Fruit fly (Drosophila melanogaster) whole organism, embryonic: ENCODE measurements around the gene Cpr64Ad.
A peak's percentile ranks its signal among the peaks of the same experiment; 100 is the strongest.

Experiments used
- Abd-B ChIP-seq: fragments of 200-800 bp; sonication (Bioruptor generic); optimal IDR thresholded peaks from 2 replicates; lab custom pipeline; 2018; ENCODE audit warnings: missing biosample characterization, mild to moderate bottlenecking, missing genetic modification characterization, moderate library complexity
- CG10543 ChIP-seq: fragments of 200-800 bp; sonication (Bioruptor generic); optimal IDR thresholded peaks from 3 replicates; lab custom pipeline; 2017; ENCODE audit warnings: missing biosample characterization, mild to moderate bottlenecking, missing genetic modification characterization, moderate library complexity
- CG10654 ChIP-seq: fragments of 200-800 bp; sonication (Bioruptor generic); optimal IDR thresholded peaks from 2 replicates; lab custom pipeline; 2016; ENCODE audit warnings: missing biosample characterization, missing genetic modification characterization
- CG13624 ChIP-seq: fragments of 200-800 bp; sonication (Bioruptor generic); optimal IDR thresholded peaks from 2 replicates; lab custom pipeline; 2016; ENCODE audit warnings: missing biosample characterization, missing genetic modification characterization
- CG14441 ChIP-seq: fragments of 200-800 bp; sonication (Bioruptor generic); IDR thresholded peaks from 2 replicates; pipeline ENCODE4 v1.3.6; 2022; ENCODE audit warnings: missing biosample characterization, missing genetic modification characterization
- CG14860 ChIP-seq: fragments of 200-800 bp; sonication (Bioruptor generic); IDR thresholded peaks from 3 replicates; pipeline ENCODE4 v1.3.6; 2022; ENCODE audit warnings: missing biosample characterization, missing genetic modification characterization; ENCODE audit not compliant: partially characterized antibody
- CG15073 ChIP-seq: fragments of 200-800 bp; sonication (Bioruptor generic); optimal IDR thresholded peaks from 2 replicates; lab custom pipeline; 2016; ENCODE audit warnings: missing biosample characterization, missing genetic modification characterization
- CG1602 ChIP-seq: fragments of 200-800 bp; sonication (Bioruptor generic); optimal IDR thresholded peaks from 3 replicates; lab custom pipeline; 2016; ENCODE audit warnings: missing biosample characterization, missing genetic modification characterization
- CG16779 ChIP-seq: fragments of 200-800 bp; sonication (Bioruptor generic); IDR thresholded peaks from 2 replicates; pipeline ENCODE4 v1.3.6; 2022; ENCODE audit warnings: missing biosample characterization, missing genetic modification characterization
- CG17568 ChIP-seq: fragments of 200-800 bp; sonication (Bioruptor generic); optimal IDR thresholded peaks from 2 replicates; lab custom pipeline; 2018; ENCODE audit warnings: missing biosample characterization, mild to moderate bottlenecking, missing genetic modification characterization, moderate library complexity
- CG30020 ChIP-seq: fragments of 200-800 bp; optimal IDR thresholded peaks from 2 replicates; lab custom pipeline; 2019; ENCODE audit warnings: missing biosample characterization, mild to moderate bottlenecking, missing genetic modification characterization, moderate library complexity
- CG32532 ChIP-seq: fragments of 200-800 bp; sonication (Bioruptor generic); IDR thresholded peaks from 2 replicates; pipeline ENCODE4 v1.3.6; 2022; ENCODE audit warnings: missing biosample characterization, missing genetic modification characterization
- CG32767 ChIP-seq: fragments of 200-800 bp; sonication (Bioruptor generic); IDR thresholded peaks from 2 replicates; pipeline ENCODE4 v1.3.6; 2022; ENCODE audit warnings: missing biosample characterization, missing genetic modification characterization
- CG4282 ChIP-seq: fragments of 200-800 bp; sonication (Bioruptor generic); optimal IDR thresholded peaks from 2 replicates; lab custom pipeline; 2016; ENCODE audit warnings: missing biosample characterization, missing genetic modification characterization
- CG4707 ChIP-seq: fragments of 200-800 bp; sonication (Bioruptor generic); optimal IDR thresholded peaks from 2 replicates; lab custom pipeline; 2018; ENCODE audit warnings: missing biosample characterization, mild to moderate bottlenecking, missing genetic modification characterization, moderate library complexity
- CG6813 ChIP-seq: fragments of 200-800 bp; sonication (Bioruptor generic); optimal IDR thresholded peaks from 2 replicates; lab custom pipeline; 2017; ENCODE audit warnings: missing biosample characterization, missing genetic modification characterization, mild to moderate bottlenecking, moderate library complexity, missing genetic modification reagents
- CG7987 ChIP-seq: fragments of 200-800 bp; sonication (Bioruptor generic); optimal IDR thresholded peaks from 2 replicates; lab custom pipeline; 2018; ENCODE audit warnings: missing biosample characterization, mild to moderate bottlenecking, missing genetic modification characterization, moderate library complexity
- CG8765 ChIP-seq: fragments of 200-800 bp; sonication (Bioruptor generic); IDR thresholded peaks from 2 replicates; pipeline ENCODE4 v1.3.6; 2022; ENCODE audit warnings: missing biosample characterization, missing genetic modification characterization
- CG9215 ChIP-seq: fragments of 200-800 bp; sonication (Bioruptor generic); IDR thresholded peaks from 2 replicates; pipeline ENCODE4 v1.3.6; 2022; ENCODE audit warnings: missing biosample characterization, missing genetic modification characterization
- CoRest ChIP-seq: fragments of 200-800 bp; sonication (Bioruptor generic); optimal IDR thresholded peaks from 3 replicates; lab custom pipeline; 2018; ENCODE audit warnings: missing biosample characterization, mild to moderate bottlenecking, missing genetic modification characterization, moderate library complexity
- Dip2 ChIP-seq: fragments of 200-800 bp; sonication (Bioruptor generic); IDR thresholded peaks from 2 replicates; pipeline ENCODE4 v1.3.6; 2022; ENCODE audit warnings: missing biosample characterization, missing genetic modification characterization
- Doc2 ChIP-seq: fragments of 200-800 bp; sonication (Bioruptor generic); IDR thresholded peaks from 2 replicates; pipeline ENCODE4 v1.3.6; 2022; ENCODE audit warnings: missing biosample characterization, missing genetic modification characterization
- HmgD ChIP-seq: fragments of 200-800 bp; sonication (Bioruptor generic); optimal IDR thresholded peaks from 3 replicates; lab custom pipeline; 2016; ENCODE audit warnings: missing biosample characterization, missing genetic modification characterization
- MBD-R2 ChIP-seq: fragments of 200-800 bp; sonication (Bioruptor generic); IDR thresholded peaks from 2 replicates; pipeline ENCODE4 v1.3.6; 2022; ENCODE audit warnings: missing biosample characterization, missing genetic modification characterization
- Mad ChIP-seq: fragments of 200-800 bp; sonication (Bioruptor generic); optimal IDR thresholded peaks from 2 replicates; lab custom pipeline; 2016; ENCODE audit warnings: missing biosample characterization, missing genetic modification characterization
- Mrtf ChIP-seq: fragments of 200-800 bp; sonication (Bioruptor generic); IDR thresholded peaks from 3 replicates; pipeline ENCODE4 v1.3.6; 2022; ENCODE audit warnings: missing biosample characterization, missing genetic modification characterization
- Neu2 ChIP-seq: fragments of 200-800 bp; sonication (Bioruptor generic); optimal IDR thresholded peaks from 3 replicates; lab custom pipeline; 2016; ENCODE audit warnings: missing biosample characterization, missing genetic modification characterization, borderline replicate concordance
- Nf-YB ChIP-seq: fragments of 200-800 bp; sonication (Bioruptor generic); optimal IDR thresholded peaks from 3 replicates; lab custom pipeline; 2019; ENCODE audit warnings: missing biosample characterization, mild to moderate bottlenecking, missing genetic modification characterization, moderate library complexity
- Oaz ChIP-seq: fragments of 200-800 bp; sonication (Bioruptor generic); IDR thresholded peaks from 2 replicates; pipeline ENCODE4 v1.3.6; 2022; ENCODE audit warnings: missing biosample characterization, missing genetic modification characterization
- Sry-β ChIP-seq: fragments of 200-800 bp; sonication (Bioruptor generic); optimal IDR thresholded peaks from 2 replicates; lab custom pipeline; 2018; ENCODE audit warnings: missing biosample characterization, mild to moderate bottlenecking, missing genetic modification characterization, moderate library complexity
- YL-1 ChIP-seq: fragments of 200-800 bp; sonication (Bioruptor generic); optimal IDR thresholded peaks from 3 replicates; lab custom pipeline; 2017; ENCODE audit warnings: missing biosample characterization, mild to moderate bottlenecking, missing genetic modification characterization
- ap ChIP-seq: fragments of 200-800 bp; sonication (Bioruptor generic); IDR thresholded peaks from 2 replicates; pipeline ENCODE4 v1.3.6; 2022; ENCODE audit warnings: missing biosample characterization, missing genetic modification characterization
- cg ChIP-seq: fragments of 200-800 bp; sonication (Bioruptor generic); optimal IDR thresholded peaks from 3 replicates; lab custom pipeline; 2019; ENCODE audit warnings: missing biosample characterization, mild to moderate bottlenecking, missing genetic modification characterization, moderate library complexity
- da ChIP-seq: fragments of 200-800 bp; sonication (Bioruptor generic); optimal IDR thresholded peaks from 2 replicates; lab custom pipeline; 2016; ENCODE audit warnings: missing biosample characterization, missing genetic modification characterization
- danr ChIP-seq: fragments of 200-800 bp; sonication (Bioruptor generic); IDR thresholded peaks from 2 replicates; pipeline ENCODE4 v1.3.6; 2022; ENCODE audit warnings: missing biosample characterization, missing genetic modification characterization
- dm ChIP-seq: fragments of 200-800 bp; sonication (Bioruptor generic); optimal IDR thresholded peaks from 3 replicates; lab custom pipeline; 2016; ENCODE audit warnings: missing biosample characterization, missing genetic modification characterization
- ewg ChIP-seq: fragments of 200-800 bp; sonication (Bioruptor generic); optimal IDR thresholded peaks from 3 replicates; lab custom pipeline; 2017; ENCODE audit warnings: mild to moderate bottlenecking, missing biosample characterization, missing genetic modification reagents, missing genetic modification characterization
- gro ChIP-seq: fragments of 200-800 bp; sonication (Bioruptor generic); optimal IDR thresholded peaks from 2 replicates; lab custom pipeline; 2016; ENCODE audit warnings: missing biosample characterization, missing genetic modification characterization
- ind ChIP-seq: fragments of 200-800 bp; sonication (Bioruptor generic); optimal IDR thresholded peaks from 3 replicates; lab custom pipeline; 2016; ENCODE audit warnings: missing biosample characterization, missing genetic modification characterization
- jigr1 ChIP-seq: fragments of 200-800 bp; sonication (Bioruptor generic); IDR thresholded peaks from 3 replicates; pipeline ENCODE4 v1.3.6; 2022; ENCODE audit warnings: missing biosample characterization, missing genetic modification characterization
- kay ChIP-seq: fragments of 200-800 bp; sonication (Bioruptor generic); optimal IDR thresholded peaks from 2 replicates; lab custom pipeline; 2016; ENCODE audit warnings: missing biosample characterization, missing genetic modification characterization
- klu ChIP-seq: fragments of 200-800 bp; sonication (Bioruptor generic); IDR thresholded peaks from 2 replicates; pipeline ENCODE4 v1.3.6; 2022; ENCODE audit warnings: missing biosample characterization, missing genetic modification characterization
- mirr ChIP-seq: fragments of 200-800 bp; sonication (Bioruptor generic); optimal IDR thresholded peaks from 3 replicates; lab custom pipeline; 2018; ENCODE audit warnings: missing biosample characterization, mild to moderate bottlenecking, missing genetic modification characterization
- row ChIP-seq: fragments of 200-800 bp; sonication (Bioruptor generic); IDR thresholded peaks from 3 replicates; pipeline ENCODE4 v1.3.6; 2022; ENCODE audit warnings: missing biosample characterization, missing genetic modification characterization
- sd ChIP-seq: fragments of 200-800 bp; sonication (Bioruptor generic); optimal IDR thresholded peaks from 3 replicates; lab custom pipeline; 2018; ENCODE audit warnings: missing biosample characterization, mild to moderate bottlenecking, missing genetic modification characterization, moderate library complexity
- slp2 ChIP-seq: fragments of 200-800 bp; sonication (Bioruptor generic); optimal IDR thresholded peaks from 2 replicates; lab custom pipeline; 2016; ENCODE audit warnings: missing biosample characterization, missing genetic modification characterization
- stwl ChIP-seq: fragments of 200-800 bp; sonication (Bioruptor generic); optimal IDR thresholded peaks from 3 replicates; lab custom pipeline; 2018; ENCODE audit warnings: missing biosample characterization, mild to moderate bottlenecking, missing genetic modification characterization, moderate library complexity
- tin ChIP-seq: fragments of 200-800 bp; sonication (Bioruptor generic); optimal IDR thresholded peaks from 3 replicates; lab custom pipeline; 2016; ENCODE audit warnings: missing biosample characterization, missing genetic modification characterization
- usp ChIP-seq: fragments of >200 bp; optimal IDR thresholded peaks from 2 replicates; lab custom pipeline; 2017; ENCODE audit warnings: missing biosample characterization, missing genetic modification characterization
- vfl ChIP-seq: fragments of 200-800 bp; sonication (Bioruptor generic); optimal IDR thresholded peaks from 2 replicates; lab custom pipeline; 2016; ENCODE audit warnings: missing biosample characterization, missing genetic modification characterization
- zfh2 ChIP-seq: fragments of 200-800 bp; sonication (Bioruptor generic); optimal IDR thresholded peaks from 2 replicates; lab custom pipeline; 2016; ENCODE audit warnings: missing biosample characterization, missing genetic modification characterization

The Cpr64Ad gene

dm6 chr3L:4230357-4230901, 15.2 kb downstream of the Cpr64Ad start (continued):
- TF ChIP-seq CG8765 (GFP tag; lab: Robert Waterston, UW), result peak; percentile 87
- TF ChIP-seq YL-1 (GFP tag; lab: Kevin White, UChicago), result peak; percentile 80
- peak; percentile 90 for TF ChIP-seq ewg
- TF ChIP-seq CoRest (tag; lab: Kevin White, UChicago), result peak; percentile 95
- peak; percentile 96 for TF ChIP-seq row (GFP tag; lab: Robert Waterston, UW)
- peak; percentile 94 for TF ChIP-seq tin (GFP tag; lab: Kevin White, UChicago)
- TF ChIP-seq dm (GFP tag; lab: Kevin White, UChicago), result peak; percentile 85
- TF ChIP-seq CG9215 (GFP tag; lab: Robert Waterston, UW), result peak; percentile 73
- peak; percentile 69 for TF ChIP-seq cg (GFP tag; lab: Kevin White, UChicago)
- TF ChIP-seq CG16779, result no peak
- TF ChIP-seq klu, result peak; percentile 69
- peak; percentile 93 for TF ChIP-seq CG1602 (GFP tag; lab: Kevin White, UChicago)
- TF ChIP-seq Abd-B (GFP tag; lab: Kevin White, UChicago), result peak; percentile 93
- peak; percentile 93 for TF ChIP-seq Mad
- peak; percentile 76 for TF ChIP-seq CG13624
- peak; percentile 82 for TF ChIP-seq Nf-YB
- TF ChIP-seq CG32532, result peak; percentile 21; the same call in 1 of the 2 replicates
- peak; percentile 83 for TF ChIP-seq CG30020
- no peak for TF ChIP-seq Dip2 (GFP tag; lab: Robert Waterston, UW)
- TF ChIP-seq ap, result peak; percentile 89
- TF ChIP-seq CG4282 (GFP tag; lab: Kevin White, UChicago), result peak; percentile 72
- TF ChIP-seq jigr1 (GFP tag; lab: Robert Waterston, UW), result peak; percentile 89
- no peak for TF ChIP-seq usp (GFP tag; lab: Kevin White, UChicago)
- TF ChIP-seq sd (tag; lab: Kevin White, UChicago), result peak; percentile 51
- peak; percentile 66 for TF ChIP-seq vfl
- peak; percentile 82 for TF ChIP-seq CG10543
- TF ChIP-seq Mrtf, result peak; percentile 83
- TF ChIP-seq Doc2 (GFP tag; lab: Robert Waterston, UW), result no peak
- TF ChIP-seq CG14441, result peak; percentile 83
- peak; percentile 88 for TF ChIP-seq CG6813 (GFP tag; lab: Kevin White, UChicago)
- TF ChIP-seq HmgD (GFP tag; lab: Kevin White, UChicago), result peak; percentile 84
- peak; percentile 77 for TF ChIP-seq danr (GFP tag; lab: Robert Waterston, UW)
- peak; percentile 62 for TF ChIP-seq Sry-β (GFP tag; lab: Kevin White, UChicago)
- TF ChIP-seq CG7987 (GFP tag; lab: Kevin White, UChicago), result peak; percentile 55
- peak; percentile 87 for TF ChIP-seq CG4707 (GFP tag; lab: Kevin White, UChicago)
- peak; percentile 87 for TF ChIP-seq CG17568 (GFP tag; lab: Kevin White, UChicago)
- peak; percentile 95 for TF ChIP-seq slp2 (GFP tag; lab: Kevin White, UChicago)
- TF ChIP-seq CG32767, result peak; percentile 84
- TF ChIP-seq CG15073, result peak; percentile 66
- TF ChIP-seq zfh2 (GFP tag; lab: Kevin White, UChicago), result no peak
- peak; percentile 76 for TF ChIP-seq da (GFP tag; lab: Kevin White, UChicago)
- TF ChIP-seq CG10654 (GFP tag; lab: Kevin White, UChicago), result peak; percentile 91
- TF ChIP-seq gro (GFP tag; lab: Kevin White, UChicago), result no peak
- no peak for TF ChIP-seq mirr
- peak; percentile 88 for TF ChIP-seq ind (GFP tag; lab: Kevin White, UChicago)
- TF ChIP-seq Oaz (GFP tag; lab: Robert Waterston, UW), result no peak; the same call in 1 of the 2 replicates
- TF ChIP-seq stwl (tag; lab: Kevin White, UChicago), result peak; percentile 51
- TF ChIP-seq Neu2 (GFP tag; lab: Kevin White, UChicago), result peak; percentile 93
- peak; percentile 27; the same call in 1 of the 2 replicates for TF ChIP-seq MBD-R2 (GFP tag; lab: Robert Waterston, UW)
- TF ChIP-seq kay (GFP tag; lab: Kevin White, UChicago), result peak; percentile 83
- no peak for TF ChIP-seq CG14860 (GFP tag; lab: Robert Waterston, UW)
